Worm (Caenorhabditis elegans) whole organism, late embryonic: Measurements from ENCODE around the gene anoh-1.
A peak's percentile ranks its signal among the peaks of the same experiment; 100 is the strongest.

Experiments
- C08G9.2 ChIP-seq: sonication (generic microtip); optimal IDR thresholded peaks from 2 replicates; lab custom pipeline; 2016; ENCODE audit warnings: mild to moderate bottlenecking, missing genetic modification characterization, moderate library complexity, missing compliant biosample characterization
- C38D4.7 ChIP-seq: fragments of 200-800 bp; sonication (Bioruptor generic); optimal IDR thresholded peaks from 2 replicates; lab custom pipeline; 2018; ENCODE audit warnings: mild to moderate bottlenecking, missing genetic modification characterization, moderate library complexity, missing compliant biosample characterization
- F13H6.1 ChIP-seq: sonication (generic microtip); optimal IDR thresholded peaks from 2 replicates; lab custom pipeline; 2016; ENCODE audit warnings: missing genetic modification characterization, missing compliant biosample characterization
- Y22D7AL.16 ChIP-seq: sonication (generic microtip); optimal IDR thresholded peaks from 2 replicates; lab custom pipeline; 2016; ENCODE audit warnings: missing genetic modification characterization, missing compliant biosample characterization
- ahr-1 ChIP-seq: sonication (generic microtip); optimal IDR thresholded peaks from 2 replicates; lab custom pipeline; 2016; ENCODE audit warnings: missing genetic modification characterization, missing compliant biosample characterization
- ceh-14 ChIP-seq: sonication (generic microtip); optimal IDR thresholded peaks from 2 replicates; lab custom pipeline; 2016; ENCODE audit warnings: missing genotype, missing genetic modification characterization, missing compliant biosample characterization
- ceh-18 ChIP-seq: sonication (generic microtip); optimal IDR thresholded peaks from 2 replicates; lab custom pipeline; 2016; ENCODE audit warnings: missing genetic modification characterization, missing compliant biosample characterization
- ceh-22 ChIP-seq: sonication (generic microtip); optimal IDR thresholded peaks from 2 replicates; lab custom pipeline; 2017; ENCODE audit warnings: missing biosample characterization, missing genetic modification characterization
- ceh-24 ChIP-seq: sonication (generic microtip); optimal IDR thresholded peaks from 2 replicates; lab custom pipeline; 2016; ENCODE audit warnings: mild to moderate bottlenecking, missing genetic modification characterization, missing compliant biosample characterization
- ceh-31 ChIP-seq: sonication (generic microtip); optimal IDR thresholded peaks from 2 replicates; lab custom pipeline; 2016; ENCODE audit warnings: missing genetic modification characterization, missing compliant biosample characterization
- ceh-48 ChIP-seq: sonication (generic microtip); optimal IDR thresholded peaks from 2 replicates; lab custom pipeline; 2016; ENCODE audit warnings: missing genetic modification characterization, inconsistent platforms, missing compliant biosample characterization
- ceh-9 ChIP-seq: sonication (generic microtip); optimal IDR thresholded peaks from 2 replicates; lab custom pipeline; 2016; ENCODE audit warnings: mild to moderate bottlenecking, missing genetic modification characterization, inconsistent platforms, missing compliant biosample characterization
- che-1 ChIP-seq: sonication (generic microtip); optimal IDR thresholded peaks from 2 replicates; lab custom pipeline; 2016; ENCODE audit warnings: mild to moderate bottlenecking, missing genetic modification characterization, missing compliant biosample characterization
- dmd-4 ChIP-seq: sonication (generic microtip); optimal IDR thresholded peaks from 2 replicates; lab custom pipeline; 2016; ENCODE audit warnings: borderline replicate concordance, missing genetic modification characterization, missing compliant biosample characterization
- elt-2 ChIP-seq: sonication (generic microtip); optimal IDR thresholded peaks from 2 replicates; lab custom pipeline; 2016; ENCODE audit warnings: missing genetic modification reagents, missing genetic modification characterization, missing compliant biosample characterization
- ets-4 ChIP-seq: sonication (generic microtip); optimal IDR thresholded peaks from 2 replicates; lab custom pipeline; 2016; ENCODE audit warnings: missing genetic modification characterization, missing compliant biosample characterization
- eyg-1 ChIP-seq: sonication (generic microtip); optimal IDR thresholded peaks from 2 replicates; lab custom pipeline; 2016; ENCODE audit warnings: missing genotype, missing genetic modification characterization, missing compliant biosample characterization
- gmeb-2 ChIP-seq: sonication (generic microtip); optimal IDR thresholded peaks from 2 replicates; lab custom pipeline; 2016; ENCODE audit warnings: missing genetic modification characterization, inconsistent platforms, missing compliant biosample characterization
- hlh-15 ChIP-seq: sonication (generic microtip); optimal IDR thresholded peaks from 2 replicates; lab custom pipeline; 2016; ENCODE audit warnings: missing genetic modification characterization, missing compliant biosample characterization
- hlh-30 ChIP-seq: sonication (generic microtip); optimal IDR thresholded peaks from 2 replicates; lab custom pipeline; 2017; ENCODE audit warnings: antibody characterized with exemption, missing genetic modification characterization, missing compliant biosample characterization; ENCODE audit not compliant: insufficient read depth
- lim-6 ChIP-seq: sonication (generic microtip); optimal IDR thresholded peaks from 2 replicates; lab custom pipeline; 2016; ENCODE audit warnings: missing genetic modification characterization, missing compliant biosample characterization
- lin-11 ChIP-seq: fragments of 200-800 bp; sonication (Bioruptor generic); optimal IDR thresholded peaks from 2 replicates; lab custom pipeline; 2018; ENCODE audit warnings: mild to moderate bottlenecking, missing genetic modification characterization, missing compliant biosample characterization
- madf-2 ChIP-seq: sonication (generic microtip); optimal IDR thresholded peaks from 2 replicates; lab custom pipeline; 2017; ENCODE audit warnings: missing genetic modification characterization, missing compliant biosample characterization
- mec-3 ChIP-seq: sonication (generic microtip); optimal IDR thresholded peaks from 2 replicates; lab custom pipeline; 2016; ENCODE audit warnings: borderline replicate concordance, missing genetic modification characterization, missing compliant biosample characterization
- nfya-1 ChIP-seq: sonication (generic microtip); optimal IDR thresholded peaks from 2 replicates; lab custom pipeline; 2017; ENCODE audit warnings: missing genetic modification characterization, mild to moderate bottlenecking, missing compliant biosample characterization, antibody characterized with exemption, moderate library complexity
- nhr-11 ChIP-seq: fragments of 150-350 bp; optimal IDR thresholded peaks from 2 replicates; lab custom pipeline; 2014; ENCODE audit warnings: missing biosample characterization, missing genetic modification characterization
- nhr-232 ChIP-seq: sonication (generic microtip); optimal IDR thresholded peaks from 2 replicates; lab custom pipeline; 2016; ENCODE audit warnings: missing genetic modification characterization, missing compliant biosample characterization
- npax-4 ChIP-seq: sonication (generic microtip); optimal IDR thresholded peaks from 2 replicates; lab custom pipeline; 2016; ENCODE audit warnings: missing genetic modification characterization, missing compliant biosample characterization
- pat-9 ChIP-seq: fragments of 200-800 bp; sonication (Bioruptor generic); optimal IDR thresholded peaks from 2 replicates; lab custom pipeline; 2018; ENCODE audit warnings: mild to moderate bottlenecking, missing genetic modification characterization, moderate library complexity, missing compliant biosample characterization
- pax-1 ChIP-seq: fragments of 150-350 bp; optimal IDR thresholded peaks from 2 replicates; lab custom pipeline; 2014; ENCODE audit warnings: missing biosample characterization, missing genetic modification characterization
- pha-2 ChIP-seq: sonication (generic microtip); optimal IDR thresholded peaks from 2 replicates; lab custom pipeline; 2017; ENCODE audit warnings: mild to moderate bottlenecking, missing genetic modification characterization, missing compliant biosample characterization
- pha-4 ChIP-seq: fragments of 150-350 bp; optimal IDR thresholded peaks from 2 replicates; lab custom pipeline; 2018; ENCODE audit warnings: missing biosample characterization, missing genetic modification reagents, missing genetic modification characterization
- ref-2 ChIP-seq: sonication (generic microtip); optimal IDR thresholded peaks from 2 replicates; lab custom pipeline; 2016; ENCODE audit warnings: missing genetic modification characterization, missing compliant biosample characterization
- rnt-1 ChIP-seq: sonication (generic microtip); optimal IDR thresholded peaks from 2 replicates; lab custom pipeline; 2016; ENCODE audit warnings: missing genetic modification characterization, missing compliant biosample characterization
- sdc-2 ChIP-seq: sonication (generic microtip); optimal IDR thresholded peaks from 2 replicates; lab custom pipeline; 2016; ENCODE audit warnings: missing genotype, missing genetic modification characterization, missing compliant biosample characterization
- sox-2 ChIP-seq: fragments of 200-800 bp; sonication (Bioruptor generic); IDR thresholded peaks from 2 replicates; pipeline ENCODE4 v1.3.6; 2022; ENCODE audit warnings: missing genetic modification reagents, missing genetic modification characterization, missing compliant biosample characterization
- sox-4 ChIP-seq: sonication (generic microtip); optimal IDR thresholded peaks from 2 replicates; lab custom pipeline; 2017; ENCODE audit warnings: mild to moderate bottlenecking, missing genetic modification characterization, inconsistent platforms, missing compliant biosample characterization
- syd-9 ChIP-seq: sonication (generic microtip); optimal IDR thresholded peaks from 2 replicates; lab custom pipeline; 2016; ENCODE audit warnings: mild to moderate bottlenecking, missing genetic modification characterization, moderate library complexity, missing compliant biosample characterization
- tbx-2 ChIP-seq: sonication (generic microtip); optimal IDR thresholded peaks from 2 replicates; lab custom pipeline; 2016; ENCODE audit warnings: missing genetic modification characterization, missing compliant biosample characterization
- tbx-7 ChIP-seq: sonication (generic microtip); optimal IDR thresholded peaks from 2 replicates; lab custom pipeline; 2016; ENCODE audit warnings: missing genotype, missing genetic modification characterization, missing compliant biosample characterization
- unc-3 ChIP-seq, 2 experiments: fragments of 200-800 bp in 1 of 2; sonication (Bioruptor generic) in 1 of 2; sonication (generic microtip) in 1 of 2; conservative IDR thresholded peaks in 1 of 2; optimal IDR thresholded peaks in 1 of 2; 2 replicates each; pipeline versions ENCODE4 v1.3.6 to Lab custom; 2016 to 2022; ENCODE audit warnings: missing compliant biosample characterization in 2 of 2, missing genetic modification characterization in 2 of 2, missing genetic modification reagents in 1 of 2
- unc-42 ChIP-seq: sonication (generic microtip); optimal IDR thresholded peaks from 2 replicates; lab custom pipeline; 2016; ENCODE audit warnings: missing genotype, missing genetic modification characterization, missing compliant biosample characterization
- zip-5 ChIP-seq: sonication (generic microtip); optimal IDR thresholded peaks from 2 replicates; lab custom pipeline; 2016; ENCODE audit warnings: missing genetic modification characterization, missing compliant biosample characterization
- ztf-16 ChIP-seq: sonication (generic microtip); optimal IDR thresholded peaks from 2 replicates; lab custom pipeline; 2017; ENCODE audit warnings: missing genetic modification characterization, missing compliant biosample characterization

The anoh-1 gene

ce11 chrIII:13268856-13269255, 22.5 kb downstream of the anoh-1 start, which contains the start of gene cpf-2 (continued):
- TF ChIP-seq sox-2 = no peak
- no peak for TF ChIP-seq eyg-1 (tag; lab: Kevin White, UChicago)
- TF ChIP-seq ceh-22 (tag; lab: Kevin White, UChicago) = no peak
- no peak for TF ChIP-seq nhr-11 (tag; lab: Kevin White, UChicago)
- peak; percentile 13 for TF ChIP-seq tbx-7 (tag; lab: Kevin White, UChicago)
- no peak for TF ChIP-seq Y22D7AL.16 (tag; lab: Kevin White, UChicago)
- peak; percentile 54; the same call in 1 of the 2 replicates for TF ChIP-seq unc-3 (GFP tag; conservative IDR thresholded peaks at IDR 0.05; lab: Robert Waterston, UW)
- TF ChIP-seq unc-3 (tag; optimal IDR thresholded peaks at IDR 0.05; lab: Kevin White, UChicago) = peak; percentile 52
- TF ChIP-seq nfya-1 (tag; lab: Kevin White, UChicago) = peak; percentile 69
- TF ChIP-seq elt-2 (tag; lab: Kevin White, UChicago) = peak; percentile 77
- peak; percentile 16 for TF ChIP-seq sox-4
- peak; percentile 56 for TF ChIP-seq madf-2 (tag; lab: Kevin White, UChicago)
- TF ChIP-seq pat-9 (tag; lab: Kevin White, UChicago) = peak; percentile 12
- peak; percentile 75 for TF ChIP-seq tbx-2
- TF ChIP-seq ceh-9 (tag; lab: Kevin White, UChicago) = no peak
- TF ChIP-seq npax-4 = peak; percentile 11

- TF ChIP-seq unc-42 (tag; lab: Kevin White, UChicago) (peak; percentile 53), nhr-11 (tag; lab: Kevin White, UChicago) (no peak), nhr-232 (no peak), ceh-24 (tag; lab: Kevin White, UChicago) (no peak), pha-2 (tag; lab: Kevin White, UChicago) (no peak), tbx-2 (no peak)
Observed at ce11 chrIII:13270896-13271295, 24.5 kb downstream of the anoh-1 start.

- TF ChIP-seq sdc-2 (tag; lab: Kevin White, UChicago) = peak; percentile 81
- no peak for TF ChIP-seq sox-4
Observed at ce11 chrIII:13272227-13272626, 25.9 kb downstream of the anoh-1 start.

ce11 chrIII:13272788-13273187, 26.4 kb downstream of the anoh-1 start:
- TF ChIP-seq rnt-1 (no peak), C38D4.7 (GFP tag; lab: Kevin White, UChicago) (no peak), pha-4 (no peak), eyg-1 (tag; lab: Kevin White, UChicago) (no peak), ceh-9 (tag; lab: Kevin White, UChicago) (no peak), ref-2 (tag; lab: Kevin White, UChicago) (no peak), ceh-24 (tag; lab: Kevin White, UChicago) (no peak), lin-11 (no peak), sdc-2 (tag; lab: Kevin White, UChicago) (no peak), nfya-1 (tag; lab: Kevin White, UChicago) (no peak), ceh-14 (tag; lab: Kevin White, UChicago) (no peak), syd-9 (no peak), ceh-31 (tag; lab: Kevin White, UChicago) (no peak), F13H6.1 (tag; lab: Kevin White, UChicago) (no peak), dmd-4 (tag; lab: Kevin White, UChicago) (no peak), ets-4 (tag; lab: Kevin White, UChicago) (no peak), che-1 (tag; lab: Kevin White, UChicago) (no peak), zip-5 (no peak), ceh-18 (tag; lab: Kevin White, UChicago) (no peak)

- TF ChIP-seq rnt-1 (no peak), hlh-15 (tag; lab: Kevin White, UChicago) (no peak), ceh-14 (tag; lab: Kevin White, UChicago) (peak; percentile 40), Y22D7AL.16 (tag; lab: Kevin White, UChicago) (no peak), C38D4.7 (GFP tag; lab: Kevin White, UChicago) (no peak), hlh-30 (tag; lab: Kevin White, UChicago) (peak; percentile 31), ahr-1 (tag; lab: Kevin White, UChicago) (no peak), ceh-48 (tag; lab: Kevin White, UChicago) (peak; percentile 13), tbx-2 (peak; percentile 76), unc-42 (tag; lab: Kevin White, UChicago) (peak; percentile 78), ztf-16 (tag; lab: Kevin White, UChicago) (no peak), mec-3 (tag; lab: Kevin White, UChicago) (no peak), lim-6 (tag; lab: Kevin White, UChicago) (no peak), C08G9.2 (tag; lab: Kevin White, UChicago) (no peak), unc-3 (GFP tag; conservative IDR thresholded peaks at IDR 0.05; lab: Robert Waterston, UW) (no peak), unc-3 (tag; optimal IDR thresholded peaks at IDR 0.05; lab: Kevin White, UChicago) (no peak), gmeb-2 (tag; lab: Kevin White, UChicago) (no peak), pax-1 (tag; lab: Kevin White, UChicago) (no peak), lin-11 (no peak)
Observed at ce11 chrIII:13275784-13276183, 29.4 kb downstream of the anoh-1 start.
